Fruit fly (Drosophila melanogaster) whole organism, embryonic: ENCODE results near the gene hmw.

Source experiments
- BEAF-32 ChIP-seq: fragments of 200-800 bp; sonication (Bioruptor generic); optimal IDR thresholded peaks from 3 replicates; lab custom pipeline; 2017; ENCODE audit warnings: missing biosample characterization, missing genetic modification characterization, mild to moderate bottlenecking, moderate library complexity, missing genetic modification reagents
- Blimp-1 ChIP-seq: fragments of 200-800 bp; sonication (Bioruptor generic); optimal IDR thresholded peaks from 3 replicates; lab custom pipeline; 2018; ENCODE audit warnings: missing biosample characterization, missing genetic modification characterization, mild to moderate bottlenecking, moderate library complexity, missing genetic modification reagents
- CG16779 ChIP-seq: fragments of 200-800 bp; sonication (Bioruptor generic); IDR thresholded peaks from 2 replicates; pipeline ENCODE4 v1.3.6; 2022; ENCODE audit warnings: missing biosample characterization, missing genetic modification characterization
- sd ChIP-seq: fragments of 200-800 bp; sonication (Bioruptor generic); optimal IDR thresholded peaks from 3 replicates; lab custom pipeline; 2018; ENCODE audit warnings: missing biosample characterization, mild to moderate bottlenecking, missing genetic modification characterization, moderate library complexity
- slbo ChIP-seq: fragments of 200-800 bp; sonication (Bioruptor generic); IDR thresholded peaks from 2 replicates; pipeline ENCODE4 v1.3.6; 2022; ENCODE audit warnings: missing biosample characterization, missing genetic modification characterization
- vnd ChIP-seq: fragments of 200-800 bp; sonication (Bioruptor generic); IDR thresholded peaks from 3 replicates; pipeline ENCODE4 v1.3.6; 2022; ENCODE audit warnings: missing biosample characterization, missing genetic modification characterization; ENCODE audit not compliant: partially characterized antibody

dm6 chr3R:18393436-18393835, 31.6 kb downstream of the hmw start:
- TF ChIP-seq slbo (GFP tag; lab: Robert Waterston, UW): peak; percentile 76
- TF ChIP-seq Blimp-1 (GFP tag; lab: Kevin White, UChicago): no peak
- TF ChIP-seq BEAF-32 (GFP tag; lab: Kevin White, UChicago): no peak
- no peak for TF ChIP-seq CG16779 (GFP tag; lab: Robert Waterston, UW)
- no peak for TF ChIP-seq vnd (GFP tag; lab: Robert Waterston, UW)
- no peak for TF ChIP-seq sd (tag; lab: Kevin White, UChicago)
